Worm (Caenorhabditis elegans) whole organism, midembryonic: Measurements from ENCODE around the gene H06I04.3.

Source experiments
- T22C8.4 ChIP-seq: fragments of 200-800 bp; sonication (Bioruptor generic); IDR thresholded peaks from 2 replicates; pipeline ENCODE4 v1.3.6; 2022; ENCODE audit warnings: missing genetic modification characterization, missing compliant biosample characterization
- flt-1 ChIP-seq: fragments of 200-800 bp; sonication (Bioruptor generic); IDR thresholded peaks from 2 replicates; pipeline ENCODE4 v1.3.6; 2022; ENCODE audit warnings: missing genetic modification characterization, missing compliant biosample characterization
- klf-2 ChIP-seq: fragments of 200-800 bp; sonication (Bioruptor generic); conservative IDR thresholded peaks from 2 replicates; pipeline ENCODE4 v1.3.6; 2022; ENCODE audit warnings: missing genetic modification reagents, missing genetic modification characterization, missing compliant biosample characterization
- med-1 ChIP-seq: sonication (generic microtip); optimal IDR thresholded peaks from 2 replicates; lab custom pipeline; 2017; ENCODE audit warnings: missing genetic modification characterization, mild to moderate bottlenecking, missing compliant biosample characterization, antibody characterized with exemption, missing genetic modification reagents; ENCODE audit not compliant: insufficient read depth
- ref-1 ChIP-seq: fragments of 200-800 bp; sonication (Bioruptor generic); conservative IDR thresholded peaks from 2 replicates; pipeline ENCODE4 v1.3.6; 2022; ENCODE audit warnings: missing genetic modification reagents, missing genetic modification characterization, missing compliant biosample characterization
- tab-1 ChIP-seq: fragments of 200-800 bp; sonication (Bioruptor generic); IDR thresholded peaks from 2 replicates; pipeline ENCODE4 v1.3.6; 2022; ENCODE audit warnings: missing genetic modification characterization, missing compliant biosample characterization

ce11 chrIII:3029822-3030221 lies 40.5 kb upstream of the H06I04.3 start:
- no peak for TF ChIP-seq klf-2 (GFP tag; lab: Robert Waterston, UW)
- TF ChIP-seq med-1 (GFP tag; lab: Kevin White, UChicago), result no peak
- no peak for TF ChIP-seq flt-1
- no peak for TF ChIP-seq ref-1
- TF ChIP-seq tab-1 (GFP tag; lab: Robert Waterston, UW), result no peak
- TF ChIP-seq T22C8.4 (GFP tag; lab: Robert Waterston, UW), result no peak
